Worm (Caenorhabditis elegans): ENCODE results near the gene K04B12.2.

The K04B12.2 gene

DNA sequence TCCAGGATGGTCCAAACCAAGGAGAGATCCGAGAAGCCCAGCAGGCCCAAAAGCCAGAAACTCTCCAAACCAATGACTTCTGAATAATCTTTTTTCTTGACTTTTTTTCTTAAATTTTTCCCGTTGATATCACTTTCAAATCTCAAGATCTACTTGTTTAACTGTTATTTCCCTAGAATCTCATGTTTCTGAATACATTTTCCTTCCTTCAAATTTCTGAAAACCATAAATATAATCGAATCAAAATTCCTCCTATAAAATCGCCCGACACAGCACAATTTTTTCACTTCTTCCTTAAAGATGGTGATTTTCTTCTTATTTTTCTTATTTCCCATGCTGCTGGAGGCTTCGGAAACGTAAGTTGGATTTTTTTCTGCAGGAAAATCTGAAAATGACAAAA is 49.6 kb downstream of the K04B12.2 start, which contains the start of gene F26H11.8:
F26H11.8 (plus strand) TSS at position 301 of the 400 bp plus-strand sequence.
- TF ChIP-seq tra-4 (tag; optimal IDR thresholded peaks at IDR 0.05): no peak
- TF ChIP-seq ama-1 (optimal IDR thresholded peaks at IDR 0.05): no peak
- TF ChIP-seq hnd-1 (tag; optimal IDR thresholded peaks at IDR 0.05): no peak
- TF ChIP-seq B0310.2 (tag; optimal IDR thresholded peaks at IDR 0.05): no peak
- TF ChIP-seq scrt-1 (GFP tag; IDR thresholded peaks at IDR 0.05): no peak
- no peak for TF ChIP-seq flt-1 (GFP tag; IDR thresholded peaks at IDR 0.05)
